Fruit fly (Drosophila melanogaster): ENCODE results near the gene CG32425.

- no peak for TF ChIP-seq pan (optimal IDR thresholded peaks at IDR 0.05)
- no peak for TF ChIP-seq psq (optimal IDR thresholded peaks at IDR 0.05)
Measured at dm6 chr3L:20452813-20453682, 44.1 kb upstream of the CG32425 start, which contains the start of gene CG5199.

Measured in whole organism.